Worm (Caenorhabditis elegans) whole organism, L4/young adult: ENCODE data around the gene str-198.

ENCODE experiments used
- W03F9.2 ChIP-seq: fragments of 150-350 bp; optimal IDR thresholded peaks from 2 replicates; lab custom pipeline; 2014; ENCODE audit warnings: missing biosample characterization, missing genetic modification characterization
- dao-5 ChIP-seq: sonication (generic microtip); optimal IDR thresholded peaks from 2 replicates; lab custom pipeline; 2016; ENCODE audit warnings: missing genotype, missing genetic modification characterization, moderate library complexity, missing compliant biosample characterization
- him-1 ChIP-seq: sonication (generic microtip); optimal IDR thresholded peaks from 2 replicates; lab custom pipeline; 2016; ENCODE audit warnings: missing genotype, missing genetic modification reagents, missing genetic modification characterization, missing compliant biosample characterization

DNA sequence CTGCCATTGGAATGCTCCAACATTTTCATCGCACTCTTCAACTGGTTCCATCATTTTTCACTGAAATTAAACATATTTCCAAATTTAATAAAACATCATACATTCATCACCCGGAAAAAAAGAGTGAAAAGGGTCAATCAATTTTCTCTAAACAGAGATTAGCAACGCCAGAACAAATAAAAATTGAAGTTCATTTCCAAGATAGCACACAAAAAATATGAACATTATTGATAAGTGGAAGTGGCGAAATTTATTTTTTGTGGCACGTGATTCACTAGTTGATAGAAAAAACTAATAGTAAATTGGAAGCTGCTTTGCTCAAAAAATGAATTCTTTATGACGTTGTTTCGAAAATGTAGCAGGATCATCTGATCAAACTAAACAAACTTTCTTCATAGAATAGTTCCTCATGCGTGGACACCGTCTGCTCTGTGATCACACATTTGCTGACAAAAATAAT, 27.7 kb downstream of the str-198 start, which contains the start of the genes F14H3.12 and srj-29:
- no peak for TF ChIP-seq him-1
- TF ChIP-seq dao-5 (tag; lab: Kevin White, UChicago) = no peak
- no peak for TF ChIP-seq W03F9.2 (tag; lab: Kevin White, UChicago)
